Worm (Caenorhabditis elegans) whole organism, L4/young adult: ENCODE data around the gene ZC190.6.

ENCODE experiments used
- W03F9.2 ChIP-seq: fragments of 150-350 bp; optimal IDR thresholded peaks from 2 replicates; lab custom pipeline; 2014; ENCODE audit warnings: missing biosample characterization, missing genetic modification characterization
- him-1 ChIP-seq: sonication (generic microtip); optimal IDR thresholded peaks from 2 replicates; lab custom pipeline; 2016; ENCODE audit warnings: missing genotype, missing genetic modification reagents, missing genetic modification characterization, missing compliant biosample characterization

DNA sequence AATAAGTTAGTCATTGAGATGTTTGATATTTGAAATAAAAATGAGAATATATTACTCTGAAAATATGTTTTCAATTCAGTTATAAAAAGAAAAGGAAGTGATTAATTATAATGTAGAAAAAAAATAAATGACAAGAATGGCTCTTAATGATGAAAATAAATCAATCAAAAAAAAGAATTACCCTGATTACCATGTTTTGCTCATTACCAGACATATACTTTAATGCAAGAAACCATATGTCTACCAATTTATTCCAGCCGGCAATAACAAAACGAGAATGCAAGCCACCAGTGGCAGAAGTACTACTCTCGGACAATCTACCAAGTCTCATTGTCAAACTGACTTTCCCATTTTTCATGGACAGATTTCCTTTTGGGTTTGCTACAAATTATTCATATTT lies 6.7 kb upstream of the ZC190.6 start:
- no peak for TF ChIP-seq him-1 (tag; lab: Kevin White, UChicago)
- TF ChIP-seq W03F9.2 (tag; lab: Kevin White, UChicago) = no peak
